Worm (Caenorhabditis elegans) whole organism, young adult: ENCODE measurements around the gene fem-1.
"Not testable (repeated sequence)": the region's sequence is repeated elsewhere in the genome, so short reads cannot be mapped to it uniquely, and the experiment has no call there.

Experiments
- F49E8.2 ChIP-seq: sonication (generic microtip); optimal IDR thresholded peaks from 3 replicates; lab custom pipeline; 2017; ENCODE audit warnings: missing genetic modification characterization, mild to moderate bottlenecking, missing compliant biosample characterization, antibody characterized with exemption, moderate library complexity; ENCODE audit not compliant: insufficient read depth
- Y56A3A.18 ChIP-seq: fragments of 200-800 bp; sonication (Bioruptor generic); IDR thresholded peaks from 2 replicates; pipeline ENCODE4 v1.3.6; 2022; ENCODE audit warnings: missing genetic modification reagents, missing genetic modification characterization, missing compliant biosample characterization
- aptf-2 ChIP-seq: fragments of 200-800 bp; sonication (Bioruptor generic); conservative IDR thresholded peaks from 2 replicates; pipeline ENCODE4 v1.3.6; 2022; ENCODE audit warnings: missing genetic modification reagents, missing genetic modification characterization, missing compliant biosample characterization
- attf-6 ChIP-seq: fragments of 200-800 bp; sonication (Bioruptor generic); IDR thresholded peaks from 2 replicates; pipeline ENCODE4 v1.3.6; 2022; ENCODE audit warnings: missing genetic modification reagents, missing genetic modification characterization, missing compliant biosample characterization
- dpl-1 ChIP-seq: fragments of 150-350 bp; optimal IDR thresholded peaks from 2 replicates; lab custom pipeline; 2014; ENCODE audit warnings: missing biosample characterization, missing genetic modification reagents, missing genetic modification characterization
- hlh-26 ChIP-seq: fragments of 200-800 bp; sonication (Bioruptor generic); conservative IDR thresholded peaks from 2 replicates; pipeline ENCODE4 v1.3.6; 2022; ENCODE audit warnings: missing genetic modification reagents, missing genetic modification characterization, missing compliant biosample characterization
- mel-28 ChIP-seq: sonication (generic microtip); optimal IDR thresholded peaks from 2 replicates; lab custom pipeline; 2016; ENCODE audit warnings: borderline replicate concordance, mild to moderate bottlenecking, missing genetic modification characterization, missing compliant biosample characterization
- nfya-1 ChIP-seq: sonication (generic microtip); optimal IDR thresholded peaks from 2 replicates; lab custom pipeline; 2017; ENCODE audit warnings: antibody characterized with exemption, missing compliant biosample characterization, missing genetic modification characterization, borderline replicate concordance; ENCODE audit not compliant: insufficient read depth
- nhr-80 ChIP-seq: sonication (generic microtip); optimal IDR thresholded peaks from 2 replicates; lab custom pipeline; 2016; ENCODE audit warnings: missing genetic modification characterization, missing compliant biosample characterization
- nhr-90 ChIP-seq: sonication (generic microtip); optimal IDR thresholded peaks from 2 replicates; lab custom pipeline; 2016; ENCODE audit warnings: missing genotype, mild to moderate bottlenecking, missing genetic modification characterization, missing compliant biosample characterization
- sdz-38 ChIP-seq: sonication (generic microtip); optimal IDR thresholded peaks from 2 replicates; lab custom pipeline; 2016; ENCODE audit warnings: missing genotype, missing genetic modification characterization, missing compliant biosample characterization
- snpc-1.3 ChIP-seq: sonication (generic microtip); optimal IDR thresholded peaks from 2 replicates; lab custom pipeline; 2017; ENCODE audit warnings: missing genetic modification characterization, mild to moderate bottlenecking, missing compliant biosample characterization, antibody characterized with exemption, moderate library complexity, missing genotype, missing genetic modification reagents; ENCODE audit not compliant: insufficient read depth
- unc-62 ChIP-seq: fragments of 150-350 bp; optimal IDR thresholded peaks from 2 replicates; lab custom pipeline; 2014; ENCODE audit warnings: missing biosample characterization, missing genetic modification reagents, missing genetic modification characterization

DNA sequence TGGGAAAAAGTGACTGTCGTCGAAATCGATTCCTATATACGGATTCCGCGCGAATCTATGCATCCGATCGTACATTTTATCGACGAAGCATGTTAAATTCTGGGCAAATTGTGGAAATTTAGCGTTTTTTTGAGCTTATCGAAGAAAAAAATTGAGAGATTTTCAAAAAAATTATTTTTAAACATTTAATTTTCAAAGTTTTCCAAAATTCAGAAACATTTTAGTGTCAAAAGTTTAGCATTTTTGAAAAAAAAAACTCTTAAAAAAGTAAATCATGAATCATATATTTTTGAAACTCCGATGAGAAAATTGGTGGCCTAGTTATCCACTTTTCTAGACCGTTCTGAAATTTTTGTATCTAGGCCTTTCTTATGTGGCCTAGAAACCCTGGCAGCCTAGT is 46.7 kb downstream of the fem-1 start, which contains the start of gene B0273.115:
- not testable (repeated sequence) for TF ChIP-seq nfya-1 (tag; lab: Kevin White, UChicago); hlh-26 (GFP tag; lab: Robert Waterston, UW); nhr-80 (tag; lab: Kevin White, UChicago); dpl-1 (GFP tag; lab: Kevin White, UChicago); Y56A3A.18 (GFP tag; lab: Robert Waterston, UW); sdz-38 (tag; lab: Kevin White, UChicago); unc-62 (GFP tag; lab: Kevin White, UChicago); attf-6 (GFP tag; lab: Robert Waterston, UW); F49E8.2 (tag; lab: Kevin White, UChicago); nhr-90; mel-28; snpc-1.3; aptf-2
